Worm (Caenorhabditis elegans): Measurements from ENCODE around the gene fbxc-15.

DNA sequence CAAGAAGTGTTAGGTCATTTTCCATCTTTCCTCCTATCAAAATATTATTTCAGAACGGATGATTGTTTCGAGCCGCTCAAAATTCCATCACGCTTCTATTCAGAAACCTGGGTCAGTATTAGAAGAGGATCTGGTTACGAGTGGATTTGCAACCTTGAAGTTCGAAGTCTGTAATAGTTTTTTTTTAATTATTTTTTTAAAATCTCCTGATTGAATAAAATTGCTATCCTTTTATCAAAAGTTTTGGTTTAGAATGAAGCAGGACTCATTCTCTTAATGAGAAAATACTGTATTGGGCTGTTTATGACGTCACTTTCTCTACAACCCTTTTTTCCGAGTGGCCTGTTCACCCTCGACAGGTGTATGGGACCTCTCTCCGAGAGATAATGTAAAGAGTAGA is 9.2 kb downstream of the fbxc-15 start, which contains the start of gene fbxc-39:
- TF ChIP-seq T20F7.1 (GFP tag; optimal IDR thresholded peaks at IDR 0.05) (no peak), unc-62 (GFP tag; optimal IDR thresholded peaks at IDR 0.05 in 1 of 2) (no peak), unc-62 (tag; optimal IDR thresholded peaks at IDR 0.05) (no peak), lsy-2 (tag; optimal IDR thresholded peaks at IDR 0.05) (no peak), daf-12 (tag; optimal IDR thresholded peaks at IDR 0.05) (no peak), D1046.2 (GFP tag; IDR thresholded peaks at IDR 0.05) (no peak), ztf-11 (tag; optimal IDR thresholded peaks at IDR 0.05) (no peak)
